Worm (Caenorhabditis elegans) whole organism, young adult: ENCODE data around the gene ran-3.

Source experiments
- C17E4.6 ChIP-seq: fragments of 200-800 bp; sonication (Bioruptor generic); IDR thresholded peaks from 2 replicates; pipeline ENCODE4 v1.3.6; 2022; ENCODE audit warnings: missing genetic modification reagents, missing genetic modification characterization, missing compliant biosample characterization
- F37B4.10 ChIP-seq: fragments of 200-800 bp; sonication (Bioruptor generic); IDR thresholded peaks from 2 replicates; pipeline ENCODE4 v1.3.6; 2022; ENCODE audit warnings: missing genetic modification characterization, missing compliant biosample characterization
- ama-1 ChIP-seq, 3 experiments: fragments of 150-350 bp in 1 of 3; sonication (generic microtip) in 2 of 3; optimal IDR thresholded peaks; 2 replicates each; lab custom pipeline; 2014 to 2018; ENCODE audit warnings: missing biosample characterization in 2 of 3, missing genetic modification characterization in 2 of 3, missing genetic modification reagents in 2 of 3
- bed-2 ChIP-seq: fragments of 200-800 bp; sonication (Bioruptor generic); IDR thresholded peaks from 2 replicates; pipeline ENCODE4 v1.3.6; 2022; ENCODE audit warnings: missing genetic modification reagents, missing genetic modification characterization, missing compliant biosample characterization
- ets-4 ChIP-seq: fragments of 200-800 bp; sonication (Bioruptor generic); optimal IDR thresholded peaks from 2 replicates; lab custom pipeline; 2018; ENCODE audit warnings: mild to moderate bottlenecking, missing genetic modification characterization, missing compliant biosample characterization
- hlh-26 ChIP-seq: fragments of 200-800 bp; sonication (Bioruptor generic); conservative IDR thresholded peaks from 2 replicates; pipeline ENCODE4 v1.3.6; 2022; ENCODE audit warnings: missing genetic modification reagents, missing genetic modification characterization, missing compliant biosample characterization
- mel-28 ChIP-seq: sonication (generic microtip); optimal IDR thresholded peaks from 2 replicates; lab custom pipeline; 2016; ENCODE audit warnings: borderline replicate concordance, mild to moderate bottlenecking, missing genetic modification characterization, missing compliant biosample characterization
- nhr-179 ChIP-seq: sonication (generic microtip); optimal IDR thresholded peaks from 2 replicates; lab custom pipeline; 2016; ENCODE audit warnings: mild to moderate bottlenecking, missing genetic modification characterization, missing compliant biosample characterization
- snpc-1.1 ChIP-seq: sonication (generic microtip); optimal IDR thresholded peaks from 2 replicates; lab custom pipeline; 2017; ENCODE audit warnings: missing genetic modification characterization, mild to moderate bottlenecking, missing compliant biosample characterization, antibody characterized with exemption, moderate library complexity, missing genotype, missing genetic modification reagents; ENCODE audit not compliant: insufficient read depth
- snpc-3.4 ChIP-seq: sonication (generic microtip); optimal IDR thresholded peaks from 2 replicates; lab custom pipeline; 2017; ENCODE audit warnings: missing genetic modification characterization, mild to moderate bottlenecking, missing compliant biosample characterization, antibody characterized with exemption, moderate library complexity, missing genotype, missing genetic modification reagents
- tlf-1 ChIP-seq: fragments of 200-800 bp; sonication (Bioruptor generic); optimal IDR thresholded peaks from 2 replicates; lab custom pipeline; 2018; ENCODE audit warnings: mild to moderate bottlenecking, missing genetic modification characterization, missing compliant biosample characterization

- TF ChIP-seq bed-2 (GFP tag; lab: Robert Waterston, UW): no peak
- TF ChIP-seq tlf-1: no peak
- no peak for TF ChIP-seq snpc-3.4 (tag; lab: Kevin White, UChicago)
- no peak for TF ChIP-seq F37B4.10
- TF ChIP-seq C17E4.6 (GFP tag; lab: Robert Waterston, UW): no peak
- no peak for TF ChIP-seq snpc-1.1
- TF ChIP-seq nhr-179 (tag; lab: Kevin White, UChicago): no peak
- no peak for TF ChIP-seq hlh-26
- TF ChIP-seq ets-4 (GFP tag; lab: Kevin White, UChicago): no peak
- no peak for TF ChIP-seq mel-28 (tag; lab: Kevin White, UChicago)
- no peak for TF ChIP-seq ama-1 (optimal IDR thresholded peaks at IDR 0.05; lab: Kevin White, UChicago)
- no peak for TF ChIP-seq ama-1 (GFP tag; optimal IDR thresholded peaks at IDR 0.05; lab: Kevin White, UChicago)
Measured at ce11 chrII:8325002-8325539, at the start of gene ran-3, which contains the start of gene C26D10.3.
